Worm (Caenorhabditis elegans): ENCODE data around the gene C44B12.9.
A peak's percentile ranks its signal among the peaks of the same experiment; 100 is the strongest.

Gene C44B12.9

ce11 chrIV:1070383-1070782 is 34.0 kb downstream of the C44B12.9 start (continued):
- no peak for TF ChIP-seq C34B4.2 (tag; optimal IDR thresholded peaks at IDR 0.05)
- peak; percentile 46 for TF ChIP-seq C04F5.9 (tag; optimal IDR thresholded peaks at IDR 0.05)
- TF ChIP-seq jun-1 (tag; optimal IDR thresholded peaks at IDR 0.05): peak; percentile 91
- TF ChIP-seq nhr-237 (tag; optimal IDR thresholded peaks at IDR 0.05): no peak
- no peak for TF ChIP-seq lin-39 (tag; optimal IDR thresholded peaks at IDR 0.05)
- peak; percentile 36 for TF ChIP-seq snpc-4 (tag; optimal IDR thresholded peaks at IDR 0.05)
- peak; percentile 14 for TF ChIP-seq nhr-85 (tag)
- TF ChIP-seq ztf-4 (tag; optimal IDR thresholded peaks at IDR 0.05): peak; percentile 85
- TF ChIP-seq ceh-8 (GFP tag; optimal IDR thresholded peaks at IDR 0.05): no peak
- peak; percentile 89 for TF ChIP-seq unc-30 (tag; optimal IDR thresholded peaks at IDR 0.05)
- TF ChIP-seq lin-35 (GFP tag; optimal IDR thresholded peaks at IDR 0.05): peak in 1 of 2 experiments; percentile 62
- TF ChIP-seq mep-1 (tag; optimal IDR thresholded peaks at IDR 0.05): peak; percentile 62
- peak; percentile 10 for TF ChIP-seq F16B12.6 (tag; optimal IDR thresholded peaks at IDR 0.05)
- TF ChIP-seq dsc-1 (tag; optimal IDR thresholded peaks at IDR 0.05): peak; percentile 35
- no peak for TF ChIP-seq nhr-84 (tag; optimal IDR thresholded peaks at IDR 0.05)
- TF ChIP-seq elt-2 (tag; optimal IDR thresholded peaks at IDR 0.05): peak; percentile 23
- no peak for TF ChIP-seq mab-9 (GFP tag; IDR thresholded peaks at IDR 0.05)
- peak; percentile 38 to 67 for TF ChIP-seq egl-27 (tag; optimal IDR thresholded peaks at IDR 0.05)
- TF ChIP-seq blmp-1 (tag; optimal IDR thresholded peaks at IDR 0.05): peak; percentile 1
- TF ChIP-seq egl-13 (tag; optimal IDR thresholded peaks at IDR 0.05): peak; percentile 68
- peak; percentile 22 for TF ChIP-seq nhr-20 (tag; optimal IDR thresholded peaks at IDR 0.05)
- no peak for TF ChIP-seq tlp-1 (tag; optimal IDR thresholded peaks at IDR 0.05)
- TF ChIP-seq unc-130 (tag; optimal IDR thresholded peaks at IDR 0.05): peak; percentile 49
- peak; percentile 85 for TF ChIP-seq nhr-47 (tag; optimal IDR thresholded peaks at IDR 0.05)
- TF ChIP-seq zag-1 (tag; optimal IDR thresholded peaks at IDR 0.05): no peak
- TF ChIP-seq elt-3 (tag; optimal IDR thresholded peaks at IDR 0.05): no peak
- peak; percentile 58 for TF ChIP-seq isw-1 (GFP tag; IDR thresholded peaks at IDR 0.05)
- TF ChIP-seq unc-98 (GFP tag; IDR thresholded peaks at IDR 0.05): no peak
- TF ChIP-seq lin-13 (GFP tag; optimal IDR thresholded peaks at IDR 0.05): peak; percentile 53
- TF ChIP-seq ceh-88 (GFP tag; IDR thresholded peaks at IDR 0.05): no peak
- peak in 1 of 2 experiments; percentile 64 for TF ChIP-seq mdl-1 (tag; optimal IDR thresholded peaks at IDR 0.05)
- no peak for TF ChIP-seq zip-4 (GFP tag; optimal IDR thresholded peaks at IDR 0.05)
- TF ChIP-seq unc-62 (GFP tag; optimal IDR thresholded peaks at IDR 0.05): no peak
- no peak for TF ChIP-seq alr-1 (tag; optimal IDR thresholded peaks at IDR 0.05; ENCODE audit: borderline replicate concordance)
- peak; percentile 43 for TF ChIP-seq sox-4 (tag; optimal IDR thresholded peaks at IDR 0.05)

- TF ChIP-seq nhr-71 (tag; optimal IDR thresholded peaks at IDR 0.05) (no peak), lin-14 (GFP tag; optimal IDR thresholded peaks at IDR 0.05) (no peak), lsy-2 (tag; optimal IDR thresholded peaks at IDR 0.05) (no peak), pqm-1 (tag; optimal IDR thresholded peaks at IDR 0.05) (no peak), F16B12.6 (tag; optimal IDR thresholded peaks at IDR 0.05) (no peak), ces-1 (GFP tag; optimal IDR thresholded peaks at IDR 0.05) (no peak), nhr-77 (tag; optimal IDR thresholded peaks at IDR 0.05) (no peak), snpc-4 (tag; optimal IDR thresholded peaks at IDR 0.05) (no peak), blmp-1 (tag; optimal IDR thresholded peaks at IDR 0.05) (no peak), nhr-84 (tag; optimal IDR thresholded peaks at IDR 0.05) (no peak)
Measured at ce11 chrIV:1068730-1069244, 35.6 kb downstream of the C44B12.9 start.

- TF ChIP-seq ceh-82 (tag; optimal IDR thresholded peaks at IDR 0.05) (peak in 1 of 3 experiments; percentile 42), nhr-237 (tag; optimal IDR thresholded peaks at IDR 0.05) (no peak), blmp-1 (tag; optimal IDR thresholded peaks at IDR 0.05) (no peak), unc-130 (tag; optimal IDR thresholded peaks at IDR 0.05) (no peak), jun-1 (tag; optimal IDR thresholded peaks at IDR 0.05) (peak; percentile 57), efl-1 (optimal IDR thresholded peaks at IDR 0.05) (no peak), efl-1 (GFP tag; optimal IDR thresholded peaks at IDR 0.05 in 1 of 2) (peak in 1 of 2 experiments; percentile 78), ceh-8 (GFP tag; optimal IDR thresholded peaks at IDR 0.05) (peak; percentile 52), ceh-63 (GFP tag; optimal IDR thresholded peaks at IDR 0.05) (no peak), C04F5.9 (tag; optimal IDR thresholded peaks at IDR 0.05) (no peak), nhr-47 (tag; optimal IDR thresholded peaks at IDR 0.05) (no peak), ztf-4 (tag; optimal IDR thresholded peaks at IDR 0.05) (peak; percentile 56), alr-1 (tag; optimal IDR thresholded peaks at IDR 0.05; ENCODE audit: borderline replicate concordance) (no peak), mef-2 (tag; optimal IDR thresholded peaks at IDR 0.05) (no peak), pax-3 (tag; optimal IDR thresholded peaks at IDR 0.05) (no peak)
Measured at ce11 chrIV:1067430-1067829, 37.0 kb downstream of the C44B12.9 start, which contains the start of gene znf-782. Gene znf-782 (minus strand): TSS chrIV:1067525.
